Worm (Caenorhabditis elegans) whole organism, young adult: ENCODE measurements around the gene C32H11.3.

ENCODE experiments used
- F33H1.4 ChIP-seq: fragments of 200-800 bp; sonication (Bioruptor generic); IDR thresholded peaks from 2 replicates; pipeline ENCODE4 v1.3.6; 2022; ENCODE audit warnings: missing genetic modification reagents, missing genetic modification characterization, missing compliant biosample characterization
- dox-1 ChIP-seq: fragments of 200-800 bp; sonication (Bioruptor generic); IDR thresholded peaks from 2 replicates; pipeline ENCODE4 v1.3.6; 2022; ENCODE audit warnings: missing genetic modification reagents, missing genetic modification characterization, missing compliant biosample characterization
- efl-1 ChIP-seq: fragments of 150-350 bp; optimal IDR thresholded peaks from 2 replicates; lab custom pipeline; 2014; ENCODE audit warnings: missing biosample characterization, missing genetic modification reagents, missing genetic modification characterization
- rcor-1 ChIP-seq: fragments of 200-800 bp; sonication (Bioruptor generic); IDR thresholded peaks from 2 replicates; pipeline ENCODE4 v1.3.6; 2022; ENCODE audit warnings: missing genetic modification reagents, missing genetic modification characterization, missing compliant biosample characterization
- rec-8 ChIP-seq, 2 experiments: sonication (generic microtip); optimal IDR thresholded peaks; 2 replicates each; lab custom pipeline; 2016; ENCODE audit warnings: mild to moderate bottlenecking in 2 of 2, missing genetic modification characterization in 2 of 2, missing genetic modification reagents in 2 of 2, missing genotype in 2 of 2, missing biosample characterization in 1 of 2, missing compliant biosample characterization in 1 of 2, moderate library complexity in 1 of 2
- unc-62 ChIP-seq: fragments of 150-350 bp; optimal IDR thresholded peaks from 2 replicates; lab custom pipeline; 2014; ENCODE audit warnings: missing biosample characterization, missing genetic modification reagents, missing genetic modification characterization

ce11 chrIV:12918256-12918655 is at the start of gene C32H11.3:
- TF ChIP-seq dox-1 (GFP tag; lab: Robert Waterston, UW) = no peak
- no peak for TF ChIP-seq F33H1.4
- no peak for TF ChIP-seq efl-1 (GFP tag; lab: Kevin White, UChicago)
- TF ChIP-seq unc-62 = no peak
- TF ChIP-seq rec-8 (tag; optimal IDR thresholded peaks at IDR 0.05; lab: Kevin White, UChicago) = no peak
- no peak for TF ChIP-seq rcor-1 (GFP tag; lab: Robert Waterston, UW)
